Worm (Caenorhabditis elegans): ENCODE results near the gene C28H8.8.
A peak's percentile ranks its signal among the peaks of the same experiment; 100 is the strongest.

C28H8.8 gene

DNA sequence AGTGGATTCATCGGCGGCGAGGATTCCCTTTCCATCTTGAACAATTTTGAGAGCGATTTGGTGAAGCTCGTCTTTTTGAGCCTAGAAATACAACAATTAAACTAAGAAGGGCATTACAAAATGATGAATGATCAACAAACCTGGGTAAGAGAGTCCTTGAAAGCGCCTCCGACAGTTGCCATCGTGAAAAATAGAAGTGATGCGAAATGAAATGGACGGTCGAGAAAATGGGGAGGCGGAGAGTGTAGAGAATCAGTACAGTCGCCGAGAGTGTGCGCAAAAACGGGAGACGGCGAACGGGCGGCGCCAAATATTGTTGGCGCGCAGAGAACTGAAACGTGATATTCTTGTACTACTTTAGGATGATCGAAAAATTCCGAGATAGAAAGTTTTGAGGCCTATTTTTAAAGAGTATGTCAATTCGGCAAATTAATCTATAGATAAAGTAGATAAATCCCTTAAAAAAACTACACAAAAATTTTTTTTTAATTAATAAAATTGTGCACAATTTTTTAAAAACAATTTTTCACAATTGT is 12.4 kb downstream of the C28H8.8 start, which contains the start of gene aldo-2 (continued):
- TF ChIP-seq lin-38 (GFP tag; IDR thresholded peaks at IDR 0.05) (peak; percentile 76), nhr-11 (tag; optimal IDR thresholded peaks at IDR 0.05) (no peak), ceh-20 (GFP tag; IDR thresholded peaks at IDR 0.05) (no peak), F26F4.8 (GFP tag; conservative IDR thresholded peaks at IDR 0.05) (no peak), Y48G9A.11 (GFP tag; IDR thresholded peaks at IDR 0.05) (peak; percentile 37; the same call in 1 of the 2 replicates), dpl-1 (GFP tag; optimal IDR thresholded peaks at IDR 0.05) (peak; percentile 28), pqm-1 (tag; optimal IDR thresholded peaks at IDR 0.05) (no peak), Y105C5A.15 (GFP tag; IDR thresholded peaks at IDR 0.05) (no peak), nhr-76 (tag; optimal IDR thresholded peaks at IDR 0.05) (no peak), set-16 (GFP tag; IDR thresholded peaks at IDR 0.05) (no peak), egl-43 (GFP tag; IDR thresholded peaks at IDR 0.05) (peak; percentile 59; the same call in 1 of the 2 replicates), zfp-2 (tag; optimal IDR thresholded peaks at IDR 0.05) (no peak), dve-1 (tag; optimal IDR thresholded peaks at IDR 0.05; ENCODE audit: insufficient read depth) (peak; percentile 12), attf-4 (tag; optimal IDR thresholded peaks at IDR 0.05) (no peak), zfp-3 (GFP tag; conservative IDR thresholded peaks at IDR 0.05) (no peak), mxl-2 (GFP tag; conservative IDR thresholded peaks at IDR 0.05) (no peak), daf-19 (GFP tag; conservative IDR thresholded peaks at IDR 0.05) (no peak), lin-15B (tag; optimal IDR thresholded peaks at IDR 0.05) (no peak), ztf-7 (tag; optimal IDR thresholded peaks at IDR 0.05) (no peak), Y75B8A.6 (GFP tag; IDR thresholded peaks at IDR 0.05) (no peak), lin-13 (GFP tag; optimal IDR thresholded peaks at IDR 0.05) (peak; percentile 32), saeg-2 (GFP tag; IDR thresholded peaks at IDR 0.05) (no peak), F49E8.2 (tag; optimal IDR thresholded peaks at IDR 0.05; ENCODE audit: borderline replicate concordance) (no peak), mep-1 (tag; optimal IDR thresholded peaks at IDR 0.05) (peak; percentile 46), spr-3 (GFP tag; optimal IDR thresholded peaks at IDR 0.05) (no peak)

DNA sequence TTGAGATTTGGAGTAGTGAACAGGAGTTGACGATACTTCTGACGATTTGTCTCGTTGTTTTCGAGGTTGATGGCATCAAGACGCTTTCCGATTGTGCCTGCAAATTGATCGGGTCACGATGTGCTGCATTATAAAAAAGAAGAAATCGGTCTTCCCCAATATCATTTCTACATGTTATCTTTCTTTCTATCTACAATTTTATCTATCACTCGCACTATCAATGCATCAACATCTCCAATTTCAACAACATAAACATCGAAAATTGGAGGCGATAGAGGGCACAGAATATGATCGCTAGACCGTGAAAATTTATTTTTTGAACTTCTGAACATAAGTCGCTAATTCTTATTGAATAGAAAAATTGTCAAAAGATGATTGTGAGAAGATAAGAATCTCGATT is 12.9 kb downstream of the C28H8.8 start:
- TF ChIP-seq daf-16 (GFP tag; optimal IDR thresholded peaks at IDR 0.05) (no peak), daf-16 (tag; optimal IDR thresholded peaks at IDR 0.05) (peak; percentile 80), skn-1 (tag; optimal IDR thresholded peaks at IDR 0.05) (no peak), spr-3 (GFP tag; optimal IDR thresholded peaks at IDR 0.05) (no peak), F44E2.7 (GFP tag; IDR thresholded peaks at IDR 0.05) (no peak), nhr-41 (GFP tag; IDR thresholded peaks at IDR 0.05) (no peak), duxl-1 (tag; optimal IDR thresholded peaks at IDR 0.05; ENCODE audit: poor library complexity) (peak; percentile 42), mep-1 (tag; optimal IDR thresholded peaks at IDR 0.05) (no peak), dmd-6 (GFP tag; IDR thresholded peaks at IDR 0.05) (no peak), arid-1 (GFP tag; conservative IDR thresholded peaks at IDR 0.05) (no peak), pha-4 (GFP tag; IDR thresholded peaks at IDR 0.05) (no peak), pha-4 (tag; optimal IDR thresholded peaks at IDR 0.05) (no peak), hif-1 (tag; optimal IDR thresholded peaks at IDR 0.05) (no peak), snpc-4 (tag; optimal IDR thresholded peaks at IDR 0.05) (no peak), T20F7.1 (GFP tag; optimal IDR thresholded peaks at IDR 0.05) (no peak), mxl-2 (GFP tag; conservative IDR thresholded peaks at IDR 0.05) (no peak), nhr-28 (tag; optimal IDR thresholded peaks at IDR 0.05) (peak; percentile 21)

ce11 chrIII:5875418-5875702 is 13.2 kb downstream of the C28H8.8 start:
- TF ChIP-seq madf-5 (GFP tag; IDR thresholded peaks at IDR 0.05) (0 out of 4 replicates have a peak, but pooled peaks of 1 of the 2 experiments have one; percentile 24), ces-1 (GFP tag; optimal IDR thresholded peaks at IDR 0.05) (no peak), set-16 (GFP tag; IDR thresholded peaks at IDR 0.05) (peak; percentile 57; the same call in 1 of the 2 replicates)
